Fruit fly (Drosophila melanogaster) whole organism, embryonic: ENCODE results near the gene Dredd.

Experiments used
- CG10147 ChIP-seq: fragments of 200-800 bp; sonication (Bioruptor generic); optimal IDR thresholded peaks from 2 replicates; lab custom pipeline; 2019; ENCODE audit warnings: missing biosample characterization, mild to moderate bottlenecking, missing genetic modification characterization, moderate library complexity
- CG10209 ChIP-seq: fragments of 200-800 bp; sonication (Bioruptor generic); optimal IDR thresholded peaks from 3 replicates; lab custom pipeline; 2017; ENCODE audit warnings: missing biosample characterization, mild to moderate bottlenecking, missing genetic modification characterization, missing genetic modification reagents
- CG10543 ChIP-seq: fragments of 200-800 bp; sonication (Bioruptor generic); optimal IDR thresholded peaks from 3 replicates; lab custom pipeline; 2017; ENCODE audit warnings: missing biosample characterization, mild to moderate bottlenecking, missing genetic modification characterization, moderate library complexity
- CG10979 ChIP-seq: fragments of 200-800 bp; sonication (Bioruptor generic); optimal IDR thresholded peaks from 2 replicates; lab custom pipeline; 2018; ENCODE audit warnings: missing biosample characterization, mild to moderate bottlenecking, missing genetic modification characterization, moderate library complexity
- CG11398 ChIP-seq: fragments of 200-800 bp; sonication (Bioruptor generic); optimal IDR thresholded peaks from 2 replicates; lab custom pipeline; 2016; ENCODE audit warnings: missing biosample characterization, missing genetic modification characterization
- CG11456 ChIP-seq: fragments of 200-800 bp; sonication (Bioruptor generic); IDR thresholded peaks from 3 replicates; pipeline ENCODE4 v1.3.6; 2022; ENCODE audit warnings: missing biosample characterization, missing genetic modification characterization
- CG12659 ChIP-seq: fragments of 200-800 bp; sonication (Bioruptor generic); optimal IDR thresholded peaks from 3 replicates; lab custom pipeline; 2017; ENCODE audit warnings: mild to moderate bottlenecking, missing biosample characterization, missing genetic modification reagents, missing genetic modification characterization
- CG13424 ChIP-seq: fragments of 200-800 bp; sonication (Bioruptor generic); optimal IDR thresholded peaks from 2 replicates; lab custom pipeline; 2019; ENCODE audit warnings: missing biosample characterization, mild to moderate bottlenecking, missing genetic modification characterization, moderate library complexity
- CG15269 ChIP-seq: fragments of 200-800 bp; sonication (Bioruptor generic); optimal IDR thresholded peaks from 2 replicates; lab custom pipeline; 2018; ENCODE audit warnings: missing biosample characterization, mild to moderate bottlenecking, missing genetic modification characterization, moderate library complexity
- CG1832 ChIP-seq: fragments of 200-800 bp; sonication (Bioruptor generic); optimal IDR thresholded peaks from 2 replicates; lab custom pipeline; 2017; ENCODE audit warnings: missing biosample characterization, mild to moderate bottlenecking, missing genetic modification characterization, inconsistent platforms
- CG2889 ChIP-seq: fragments of 200-800 bp; sonication (Bioruptor generic); IDR thresholded peaks from 3 replicates; pipeline ENCODE4 v1.3.6; 2022; ENCODE audit warnings: missing biosample characterization, missing genetic modification characterization
- CG3065 ChIP-seq: fragments of 200-800 bp; sonication (Bioruptor generic); optimal IDR thresholded peaks from 2 replicates; lab custom pipeline; 2016; ENCODE audit warnings: missing biosample characterization, missing genetic modification characterization
- CG3281 ChIP-seq: fragments of 200-800 bp; sonication (Bioruptor generic); optimal IDR thresholded peaks from 3 replicates; lab custom pipeline; 2017; ENCODE audit warnings: missing biosample characterization, mild to moderate bottlenecking, missing genetic modification characterization
- CG3847 ChIP-seq: fragments of 200-800 bp; sonication (Bioruptor generic); IDR thresholded peaks from 2 replicates; pipeline ENCODE4 v1.3.6; 2022; ENCODE audit warnings: missing biosample characterization, missing genetic modification characterization
- CG4360 ChIP-seq: fragments of 200-800 bp; sonication (Bioruptor generic); IDR thresholded peaks from 2 replicates; pipeline ENCODE4 v1.3.6; 2022; ENCODE audit warnings: missing biosample characterization, missing genetic modification characterization
- CG9797 ChIP-seq: fragments of 200-800 bp; sonication (Bioruptor generic); optimal IDR thresholded peaks from 3 replicates; lab custom pipeline; 2018; ENCODE audit warnings: missing biosample characterization, mild to moderate bottlenecking, missing genetic modification characterization
- Deaf1 ChIP-seq: fragments of 200-800 bp; optimal IDR thresholded peaks from 3 replicates; lab custom pipeline; 2019; ENCODE audit warnings: missing biosample characterization, mild to moderate bottlenecking, missing genetic modification characterization, moderate library complexity
- Fer1 ChIP-seq: fragments of 200-800 bp; sonication (Bioruptor generic); optimal IDR thresholded peaks from 2 replicates; lab custom pipeline; 2017; ENCODE audit warnings: missing biosample characterization, mild to moderate bottlenecking, missing genetic modification characterization
- HLH4C ChIP-seq: fragments of 200-800 bp; sonication (Bioruptor generic); IDR thresholded peaks from 3 replicates; pipeline ENCODE4 v1.3.6; 2022; ENCODE audit warnings: missing biosample characterization, missing genetic modification characterization; ENCODE audit not compliant: partially characterized antibody
- Hand ChIP-seq: fragments of 200-800 bp; sonication (Bioruptor generic); optimal IDR thresholded peaks from 2 replicates; lab custom pipeline; 2017; ENCODE audit warnings: mild to moderate bottlenecking, missing biosample characterization, missing genetic modification reagents, missing genetic modification characterization
- Hmx ChIP-seq: fragments of 200-800 bp; sonication (Bioruptor generic); optimal IDR thresholded peaks from 2 replicates; lab custom pipeline; 2016; ENCODE audit warnings: missing biosample characterization, missing genetic modification characterization
- Hr3 ChIP-seq: fragments of 200-800 bp; sonication (Bioruptor generic); optimal IDR thresholded peaks from 3 replicates; lab custom pipeline; 2016; ENCODE audit warnings: missing biosample characterization, missing genetic modification characterization
- Hr51 ChIP-seq, 2 experiments: fragments of 200-800 bp; sonication (Bioruptor generic); optimal IDR thresholded peaks; 2 replicates in 1 of 2; 3 replicates in 1 of 2; lab custom pipeline; 2016 to 2018; ENCODE audit warnings: missing biosample characterization in 2 of 2, missing genetic modification characterization in 2 of 2, mild to moderate bottlenecking in 1 of 2, moderate library complexity in 1 of 2
- Meics ChIP-seq: fragments of 200-800 bp; sonication (Bioruptor generic); optimal IDR thresholded peaks from 2 replicates; lab custom pipeline; 2017; ENCODE audit warnings: missing biosample characterization, mild to moderate bottlenecking, missing genetic modification characterization
- Myb ChIP-seq: fragments of 200-800 bp; sonication (Bioruptor generic); optimal IDR thresholded peaks from 2 replicates; lab custom pipeline; 2016; ENCODE audit warnings: missing biosample characterization, missing genetic modification characterization
- Opbp ChIP-seq: fragments of 200-800 bp; sonication (Bioruptor generic); IDR thresholded peaks from 3 replicates; pipeline ENCODE4 v1.3.6; 2022; ENCODE audit warnings: missing biosample characterization, missing genetic modification characterization; ENCODE audit not compliant: partially characterized antibody
- Rfx ChIP-seq: fragments of 200-800 bp; sonication (Bioruptor generic); IDR thresholded peaks from 2 replicates; pipeline ENCODE4 v1.3.6; 2022; ENCODE audit warnings: missing biosample characterization, missing genetic modification characterization
- Sin3A ChIP-seq: fragments of >200 bp; optimal IDR thresholded peaks from 2 replicates; lab custom pipeline; 2018
- Sox100B ChIP-seq: fragments of 200-800 bp; sonication (Bioruptor generic); optimal IDR thresholded peaks from 3 replicates; lab custom pipeline; 2018; ENCODE audit warnings: missing biosample characterization, mild to moderate bottlenecking, missing genetic modification characterization
- Sox102F ChIP-seq: fragments of 200-800 bp; sonication (Bioruptor generic); optimal IDR thresholded peaks from 2 replicates; lab custom pipeline; 2018; ENCODE audit warnings: missing biosample characterization, mild to moderate bottlenecking, missing genetic modification characterization, moderate library complexity
- Stat92E ChIP-seq, 3 experiments: fragments of >200 bp in 2 of 3; fragments of 200-800 bp in 1 of 3; sonication (Bioruptor generic) in 1 of 3; optimal IDR thresholded peaks; 2 replicates each; lab custom pipeline; 2017 to 2019; ENCODE audit warnings: missing biosample characterization in 3 of 3, missing genetic modification characterization in 3 of 3, mild to moderate bottlenecking in 1 of 3, moderate library complexity in 1 of 3
- TFAM ChIP-seq: fragments of 200-800 bp; sonication (Bioruptor generic); optimal IDR thresholded peaks from 2 replicates; lab custom pipeline; 2017; ENCODE audit warnings: missing biosample characterization, missing genetic modification characterization, inconsistent platforms
- Xbp1 ChIP-seq: fragments of 200-800 bp; sonication (Bioruptor generic); optimal IDR thresholded peaks from 3 replicates; lab custom pipeline; 2016; ENCODE audit warnings: missing biosample characterization, mild to moderate bottlenecking, missing genetic modification characterization
- ab ChIP-seq: fragments of 200-800 bp; sonication (Bioruptor generic); optimal IDR thresholded peaks from 2 replicates; lab custom pipeline; 2016; ENCODE audit warnings: missing biosample characterization, missing genetic modification characterization
- al ChIP-seq: fragments of 200-800 bp; sonication (Bioruptor generic); IDR thresholded peaks from 2 replicates; pipeline ENCODE4 v1.3.6; 2022; ENCODE audit warnings: missing biosample characterization, missing genetic modification characterization
- ara ChIP-seq: fragments of 200-800 bp; sonication (Bioruptor generic); IDR thresholded peaks from 2 replicates; pipeline ENCODE4 v1.3.6; 2022; ENCODE audit warnings: missing biosample characterization, missing genetic modification characterization
- da ChIP-seq: fragments of 200-800 bp; sonication (Bioruptor generic); optimal IDR thresholded peaks from 2 replicates; lab custom pipeline; 2016; ENCODE audit warnings: missing biosample characterization, missing genetic modification characterization
- gsb-n ChIP-seq: fragments of 200-800 bp; sonication (Bioruptor generic); optimal IDR thresholded peaks from 3 replicates; lab custom pipeline; 2018; ENCODE audit warnings: missing biosample characterization, mild to moderate bottlenecking, missing genetic modification characterization
- lola ChIP-seq, 3 experiments: fragments of >200 bp in 2 of 3; fragments of 200-800 bp in 1 of 3; sonication (Bioruptor generic) in 1 of 3; optimal IDR thresholded peaks; 2 replicates each; lab custom pipeline; 2017 to 2019; ENCODE audit warnings: missing biosample characterization in 3 of 3, missing genetic modification characterization in 3 of 3, mild to moderate bottlenecking in 1 of 3, moderate library complexity in 1 of 3
- nom ChIP-seq: fragments of 200-800 bp; sonication (Bioruptor generic); optimal IDR thresholded peaks from 2 replicates; lab custom pipeline; 2017; ENCODE audit warnings: missing biosample characterization, missing genetic modification characterization, mild to moderate bottlenecking, moderate library complexity, missing genetic modification reagents
- pum ChIP-seq: fragments of 200-800 bp; sonication (Bioruptor generic); optimal IDR thresholded peaks from 2 replicates; lab custom pipeline; 2016; ENCODE audit warnings: missing biosample characterization, missing genetic modification characterization
- ro ChIP-seq: fragments of 200-800 bp; sonication (Bioruptor generic); IDR thresholded peaks from 2 replicates; pipeline ENCODE4 v1.3.6; 2022; ENCODE audit warnings: missing biosample characterization, missing genetic modification characterization
- salm ChIP-seq: fragments of 200-800 bp; sonication (Bioruptor generic); optimal IDR thresholded peaks from 2 replicates; lab custom pipeline; 2018; ENCODE audit warnings: missing biosample characterization, mild to moderate bottlenecking, missing genetic modification characterization
- slbo ChIP-seq: fragments of 200-800 bp; sonication (Bioruptor generic); IDR thresholded peaks from 2 replicates; pipeline ENCODE4 v1.3.6; 2022; ENCODE audit warnings: missing biosample characterization, missing genetic modification characterization
- slou ChIP-seq: fragments of 200-800 bp; sonication (Bioruptor generic); optimal IDR thresholded peaks from 3 replicates; lab custom pipeline; 2016; ENCODE audit warnings: missing biosample characterization, missing genetic modification characterization
- stc ChIP-seq: fragments of 200-800 bp; sonication (Bioruptor generic); IDR thresholded peaks from 2 replicates; pipeline ENCODE4 v1.3.6; 2022; ENCODE audit warnings: missing biosample characterization, missing genetic modification characterization
- sug ChIP-seq: fragments of 200-800 bp; optimal IDR thresholded peaks from 2 replicates; lab custom pipeline; 2019; ENCODE audit warnings: missing biosample characterization, mild to moderate bottlenecking, missing genetic modification characterization, moderate library complexity
- twi ChIP-seq: fragments of 200-800 bp; optimal IDR thresholded peaks from 2 replicates; lab custom pipeline; 2019; ENCODE audit warnings: missing biosample characterization, mild to moderate bottlenecking, missing genetic modification characterization, moderate library complexity
- vnd ChIP-seq: fragments of 200-800 bp; sonication (Bioruptor generic); IDR thresholded peaks from 3 replicates; pipeline ENCODE4 v1.3.6; 2022; ENCODE audit warnings: missing biosample characterization, missing genetic modification characterization; ENCODE audit not compliant: partially characterized antibody
- zfh2 ChIP-seq: fragments of 200-800 bp; sonication (Bioruptor generic); optimal IDR thresholded peaks from 2 replicates; lab custom pipeline; 2016; ENCODE audit warnings: missing biosample characterization, missing genetic modification characterization

The Dredd gene

DNA sequence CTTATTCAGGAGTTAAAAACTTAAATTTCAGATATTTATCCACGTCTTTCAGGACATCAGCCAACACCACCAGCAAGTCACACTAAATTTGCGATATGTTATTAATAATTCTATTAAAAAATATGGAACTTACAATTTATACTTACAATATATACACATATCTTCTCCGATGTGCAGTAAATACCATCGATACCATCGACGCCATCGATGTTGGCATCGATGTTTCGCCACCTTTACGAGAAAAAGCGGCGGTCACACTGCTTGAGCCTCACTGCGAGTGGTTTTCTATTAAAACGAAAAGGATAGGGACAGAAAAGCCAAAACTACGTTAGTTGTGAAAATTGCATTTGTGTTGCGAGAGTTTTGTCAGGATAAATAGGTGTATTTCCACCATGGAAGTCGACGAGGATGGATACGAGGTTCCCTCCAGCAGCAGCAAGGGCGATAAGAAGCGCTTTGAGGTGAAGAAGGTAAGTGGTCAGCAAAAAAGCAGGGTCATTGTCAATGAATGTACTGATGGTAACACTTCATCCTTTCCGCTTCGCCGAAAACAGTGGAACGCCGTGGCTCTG lies 11.8 kb upstream of the Dredd start, which contains the start of gene Roc1a (continued):
- TF ChIP-seq ara: no peak
- TF ChIP-seq stc (GFP tag; lab: Robert Waterston, UW): no peak
- 0 out of 3 replicates have a peak, but pooled peaks have one; percentile 20 for TF ChIP-seq CG11456 (GFP tag; lab: Robert Waterston, UW)
- no peak for TF ChIP-seq Sox102F (GFP tag; lab: Kevin White, UChicago)
- no peak for TF ChIP-seq Hmx (GFP tag; lab: Kevin White, UChicago)
- no peak for TF ChIP-seq Myb (GFP tag; lab: Kevin White, UChicago)
- no peak for TF ChIP-seq ab (GFP tag; lab: Kevin White, UChicago)
- no peak for TF ChIP-seq CG11398 (GFP tag; lab: Kevin White, UChicago)
- TF ChIP-seq TFAM (GFP tag; lab: Kevin White, UChicago): no peak
- TF ChIP-seq nom (GFP tag; lab: Kevin White, UChicago): no peak
- no peak for TF ChIP-seq Xbp1 (GFP tag; lab: Kevin White, UChicago)
- no peak for TF ChIP-seq CG10543 (GFP tag; lab: Kevin White, UChicago)
- TF ChIP-seq Sox100B (GFP tag; lab: Kevin White, UChicago): no peak
- TF ChIP-seq slou (GFP tag; lab: Kevin White, UChicago): no peak
- 0 out of 2 replicates have a peak, but pooled peaks have one; percentile 22 for TF ChIP-seq CG3847 (GFP tag; lab: Robert Waterston, UW)
- TF ChIP-seq slbo (GFP tag; lab: Robert Waterston, UW): peak; percentile 21; the same call in 1 of the 2 replicates
- TF ChIP-seq twi (tag; lab: Kevin White, UChicago): no peak
- no peak for TF ChIP-seq CG10147 (GFP tag; lab: Kevin White, UChicago)
- TF ChIP-seq pum: no peak
- TF ChIP-seq Hr51 (GFP tag; optimal IDR thresholded peaks at IDR 0.05; lab: Kevin White, UChicago): no peak
- peak; percentile 8 for TF ChIP-seq Hr3 (GFP tag; lab: Kevin White, UChicago)
- TF ChIP-seq gsb-n (tag; lab: Kevin White, UChicago): no peak
- TF ChIP-seq CG4360 (GFP tag; lab: Robert Waterston, UW): no peak
- no peak for TF ChIP-seq Stat92E (GFP tag; optimal IDR thresholded peaks at IDR 0.05; lab: Kevin White, UChicago)
- TF ChIP-seq Opbp (GFP tag; lab: Robert Waterston, UW): peak; percentile 88
- TF ChIP-seq Hand (GFP tag; lab: Kevin White, UChicago): no peak
- no peak for TF ChIP-seq CG10979 (tag; lab: Kevin White, UChicago)
- peak; percentile 20 for TF ChIP-seq CG13424 (tag; lab: Kevin White, UChicago)
- no peak for TF ChIP-seq CG1832 (GFP tag; lab: Kevin White, UChicago)
- TF ChIP-seq CG2889 (GFP tag; lab: Robert Waterston, UW): no peak
- TF ChIP-seq vnd (GFP tag; lab: Robert Waterston, UW): peak; percentile 60; the same call in 2 of the 3 replicates
- no peak for TF ChIP-seq ro (GFP tag; lab: Robert Waterston, UW)
- TF ChIP-seq Meics: no peak
- no peak for TF ChIP-seq al (GFP tag; lab: Robert Waterston, UW)
- peak in 1 of 3 experiments; percentile 13 for TF ChIP-seq lola (GFP tag; optimal IDR thresholded peaks at IDR 0.05; lab: Kevin White, UChicago)
- TF ChIP-seq Fer1 (GFP tag; lab: Kevin White, UChicago): no peak
- no peak for TF ChIP-seq CG3065 (GFP tag; lab: Kevin White, UChicago)
- no peak for TF ChIP-seq zfh2 (GFP tag; lab: Kevin White, UChicago)
- TF ChIP-seq Sin3A: peak; percentile 45
- TF ChIP-seq CG15269: no peak
- peak; percentile 9 for TF ChIP-seq sug (tag; lab: Kevin White, UChicago)
- peak; percentile 1 for TF ChIP-seq CG12659 (GFP tag; lab: Kevin White, UChicago)
- no peak for TF ChIP-seq salm (tag; lab: Kevin White, UChicago)
- no peak for TF ChIP-seq CG10209
- TF ChIP-seq CG3281: no peak
- TF ChIP-seq CG9797 (GFP tag; lab: Kevin White, UChicago): peak; percentile 59
- TF ChIP-seq Rfx (GFP tag; lab: Robert Waterston, UW): peak; percentile 35; the same call in 1 of the 2 replicates
- no peak for TF ChIP-seq Deaf1
- peak; percentile 59 for TF ChIP-seq HLH4C (GFP tag; lab: Robert Waterston, UW)
- no peak for TF ChIP-seq da (GFP tag; lab: Kevin White, UChicago)
